Worm (Caenorhabditis elegans) whole organism, L2 larva: ENCODE measurements around the gene B0336.7.

Experiments used
- aly-2 ChIP-seq: fragments of 150-350 bp; optimal IDR thresholded peaks from 2 replicates; lab custom pipeline; 2014; ENCODE audit warnings: missing biosample characterization, missing genetic modification characterization
- egl-27 ChIP-seq: sonication (generic microtip); optimal IDR thresholded peaks from 3 replicates; lab custom pipeline; 2017; ENCODE audit warnings: missing biosample characterization, missing genetic modification reagents, missing genetic modification characterization
- elt-3 ChIP-seq: sonication (generic microtip); optimal IDR thresholded peaks from 2 replicates; lab custom pipeline; 2017; ENCODE audit warnings: missing biosample characterization, missing genetic modification characterization
- lsy-2 ChIP-seq, 2 experiments: fragments of 150-350 bp in 1 of 2; sonication (generic microtip) in 1 of 2; optimal IDR thresholded peaks; 2 replicates each; lab custom pipeline; 2014 to 2017; ENCODE audit warnings: missing biosample characterization in 2 of 2, missing genetic modification characterization in 2 of 2
- mab-5 ChIP-seq: fragments of 150-350 bp; optimal IDR thresholded peaks from 2 replicates; lab custom pipeline; 2014; ENCODE audit warnings: missing biosample characterization, missing genetic modification characterization
- mbf-1 ChIP-seq: sonication (generic microtip); optimal IDR thresholded peaks from 2 replicates; lab custom pipeline; 2017; ENCODE audit warnings: missing biosample characterization, missing genetic modification characterization
- nhr-12 ChIP-seq: fragments of 150-350 bp; optimal IDR thresholded peaks from 2 replicates; lab custom pipeline; 2014; ENCODE audit warnings: missing biosample characterization, missing genetic modification characterization
- nhr-237 ChIP-seq: fragments of 150-350 bp; optimal IDR thresholded peaks from 2 replicates; lab custom pipeline; 2014; ENCODE audit warnings: missing biosample characterization, missing genetic modification characterization
- skn-1 ChIP-seq: sonication (generic microtip); optimal IDR thresholded peaks from 2 replicates; lab custom pipeline; 2017; ENCODE audit warnings: missing biosample characterization, missing genetic modification characterization
- snpc-4 ChIP-seq: fragments of 150-350 bp; optimal IDR thresholded peaks from 2 replicates; lab custom pipeline; 2014; ENCODE audit warnings: missing biosample characterization, missing genetic modification characterization
- unc-39 ChIP-seq: fragments of 150-350 bp; optimal IDR thresholded peaks from 2 replicates; lab custom pipeline; 2014; ENCODE audit warnings: missing biosample characterization, missing genetic modification characterization
- zag-1 ChIP-seq: fragments of 150-350 bp; optimal IDR thresholded peaks from 2 replicates; lab custom pipeline; 2014; ENCODE audit warnings: missing biosample characterization, missing genetic modification characterization

- no peak for TF ChIP-seq snpc-4 (tag; lab: Kevin White, UChicago)
- TF ChIP-seq zag-1 = no peak
- TF ChIP-seq elt-3 (tag; lab: Kevin White, UChicago) = no peak
- TF ChIP-seq mbf-1 (tag; lab: Kevin White, UChicago) = no peak
- TF ChIP-seq unc-39 (tag; lab: Kevin White, UChicago) = no peak
- TF ChIP-seq skn-1 = no peak
- no peak for TF ChIP-seq mab-5 (tag; lab: Kevin White, UChicago)
- TF ChIP-seq nhr-12 (tag; lab: Kevin White, UChicago) = no peak
- TF ChIP-seq lsy-2 (tag; optimal IDR thresholded peaks at IDR 0.05; lab: Kevin White, UChicago) = no peak
- TF ChIP-seq aly-2 = no peak
- TF ChIP-seq nhr-237 = no peak
- no peak for TF ChIP-seq egl-27 (tag; lab: Kevin White, UChicago)
These were observed 23.3 kb upstream of the B0336.7 start for ce11 chrIII:5720266-5721019.
